Worm (Caenorhabditis elegans) whole organism, mixed stage, embryonic: ENCODE data around the gene rfl-1.

Experiments used
- ceh-39 ChIP-seq: fragments of 150-350 bp; optimal IDR thresholded peaks from 2 replicates; lab custom pipeline; 2014; ENCODE audit warnings: missing biosample characterization, missing genetic modification characterization
- cnd-1 ChIP-seq: fragments of 200-800 bp; sonication (Bioruptor generic); optimal IDR thresholded peaks from 2 replicates; lab custom pipeline; 2018; ENCODE audit warnings: mild to moderate bottlenecking, missing genetic modification characterization, missing compliant biosample characterization
- mep-1 ChIP-seq: fragments of 150-350 bp; optimal IDR thresholded peaks from 2 replicates; lab custom pipeline; 2017; ENCODE audit warnings: missing biosample characterization, missing genetic modification reagents, missing genetic modification characterization, inconsistent platforms
- nhr-12 ChIP-seq: fragments of 150-350 bp; optimal IDR thresholded peaks from 2 replicates; lab custom pipeline; 2014; ENCODE audit warnings: missing biosample characterization, missing genetic modification characterization
- nhr-237 ChIP-seq: fragments of 150-350 bp; optimal IDR thresholded peaks from 2 replicates; lab custom pipeline; 2014; ENCODE audit warnings: missing biosample characterization, missing genetic modification characterization
- nhr-28 ChIP-seq: fragments of 150-350 bp; optimal IDR thresholded peaks from 2 replicates; lab custom pipeline; 2014; ENCODE audit warnings: missing biosample characterization, missing genetic modification characterization
- pha-4 ChIP-seq: fragments of 150-350 bp; optimal IDR thresholded peaks from 2 replicates; lab custom pipeline; 2018; ENCODE audit warnings: missing biosample characterization, missing genetic modification reagents, missing genetic modification characterization
- snpc-4 ChIP-seq: fragments of 150-350 bp; optimal IDR thresholded peaks from 2 replicates; lab custom pipeline; 2014; ENCODE audit warnings: missing biosample characterization, missing genetic modification characterization
- sptf-1 ChIP-seq: sonication (generic microtip); optimal IDR thresholded peaks from 2 replicates; lab custom pipeline; 2017; ENCODE audit warnings: mild to moderate bottlenecking, missing genetic modification characterization, moderate library complexity, missing compliant biosample characterization
- unc-39 ChIP-seq: fragments of 150-350 bp; optimal IDR thresholded peaks from 2 replicates; lab custom pipeline; 2014; ENCODE audit warnings: missing biosample characterization, missing genetic modification characterization
- unc-62 ChIP-seq: fragments of 150-350 bp; optimal IDR thresholded peaks from 2 replicates; lab custom pipeline; 2014; ENCODE audit warnings: missing biosample characterization, missing genetic modification reagents, missing genetic modification characterization
- ztf-11 ChIP-seq: fragments of 150-350 bp; optimal IDR thresholded peaks from 2 replicates; lab custom pipeline; 2014; ENCODE audit warnings: missing biosample characterization, missing genetic modification characterization

DNA sequence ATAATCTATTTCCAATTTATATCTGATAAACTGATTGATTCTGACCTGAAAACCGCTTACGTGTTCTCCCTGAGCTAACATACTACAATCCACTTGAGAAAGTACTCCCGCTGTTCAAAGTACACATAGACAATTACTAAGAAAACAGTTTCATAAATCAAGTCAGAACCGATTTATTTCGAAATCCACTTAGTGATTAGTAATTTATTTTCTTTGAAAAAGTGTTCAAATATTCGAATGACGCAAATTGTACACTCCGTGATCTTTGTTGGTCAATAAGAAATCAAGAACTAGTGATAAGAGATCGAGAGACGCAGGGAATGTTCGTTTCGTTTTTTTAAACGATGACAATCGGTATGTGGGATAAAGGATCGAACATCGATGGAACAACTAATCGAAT, 28.5 kb upstream of the rfl-1 start:
- TF ChIP-seq cnd-1 (tag; lab: Kevin White, UChicago) (no peak), pha-4 (tag; lab: Kevin White, UChicago) (no peak), nhr-237 (tag; lab: Kevin White, UChicago) (no peak), nhr-28 (tag; lab: Kevin White, UChicago) (no peak), mep-1 (no peak), ceh-39 (tag; lab: Kevin White, UChicago) (no peak), snpc-4 (no peak), unc-62 (GFP tag; lab: Kevin White, UChicago) (no peak), nhr-12 (tag; lab: Kevin White, UChicago) (no peak), ztf-11 (tag; lab: Kevin White, UChicago) (no peak), sptf-1 (tag; lab: Kevin White, UChicago) (no peak), unc-39 (tag; lab: Kevin White, UChicago) (no peak)
